Worm (Caenorhabditis elegans): ENCODE results near the gene F35H10.2.

DNA sequence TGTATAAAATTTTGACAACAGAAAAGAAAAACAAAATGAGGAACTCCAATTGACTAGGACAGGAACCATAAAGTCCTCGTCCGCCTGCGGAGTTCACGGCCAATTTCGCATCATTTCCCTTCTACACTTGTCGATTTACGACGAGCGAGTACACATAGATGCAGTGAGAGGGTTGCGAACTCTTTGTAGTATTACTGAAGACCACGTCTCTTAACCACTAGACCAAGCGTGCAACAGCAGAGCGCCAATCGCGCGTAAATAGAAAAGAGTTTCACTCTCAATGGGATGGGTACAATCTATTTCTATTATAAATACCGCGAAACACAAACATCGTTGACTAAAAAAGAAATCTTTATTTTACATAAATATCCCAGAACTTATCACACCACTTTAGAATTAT, 46.4 kb downstream of the F35H10.2 start:
- TF ChIP-seq ama-1 (optimal IDR thresholded peaks at IDR 0.05) (no peak), F13C5.2 (tag; optimal IDR thresholded peaks at IDR 0.05) (peak; percentile 92), flt-1 (GFP tag; IDR thresholded peaks at IDR 0.05) (peak; percentile 94), scrt-1 (GFP tag; IDR thresholded peaks at IDR 0.05) (peak; percentile 93)

Measured in whole organism, early embryonic.